Fruit fly (Drosophila melanogaster) whole organism, pupa: Measurements from ENCODE around the gene CG3176.
A peak's percentile ranks its signal among the peaks of the same experiment; 100 is the strongest.

ENCODE experiments used
- CG10348 ChIP-seq: fragments of 200-800 bp; sonication (Bioruptor generic); IDR thresholded peaks from 2 replicates; pipeline ENCODE4 v1.3.6; 2022; ENCODE audit warnings: missing biosample characterization, missing genetic modification characterization
- CG12605 ChIP-seq: fragments of 200-800 bp; sonication (Bioruptor generic); IDR thresholded peaks from 2 replicates; pipeline ENCODE4 v1.3.6; 2022; ENCODE audit warnings: missing biosample characterization, missing genetic modification characterization
- CG13204 ChIP-seq: fragments of 200-800 bp; sonication (Bioruptor generic); optimal IDR thresholded peaks from 2 replicates; lab custom pipeline; 2018; ENCODE audit warnings: missing biosample characterization, mild to moderate bottlenecking, missing genetic modification characterization, moderate library complexity
- CG14655 ChIP-seq: fragments of 200-800 bp; sonication (Bioruptor generic); optimal IDR thresholded peaks from 3 replicates; lab custom pipeline; 2017; ENCODE audit warnings: mild to moderate bottlenecking, missing biosample characterization, missing genetic modification reagents, missing genetic modification characterization
- CG15710 ChIP-seq: fragments of 200-800 bp; sonication (Bioruptor generic); optimal IDR thresholded peaks from 2 replicates; lab custom pipeline; 2018; ENCODE audit warnings: missing biosample characterization, mild to moderate bottlenecking, missing genetic modification characterization, moderate library complexity
- CG17806 ChIP-seq: fragments of 200-800 bp; sonication (Bioruptor generic); optimal IDR thresholded peaks from 2 replicates; lab custom pipeline; 2018; ENCODE audit warnings: missing biosample characterization, mild to moderate bottlenecking, missing genetic modification characterization, moderate library complexity
- CG32121 ChIP-seq: fragments of 200-800 bp; sonication (Bioruptor generic); IDR thresholded peaks from 2 replicates; pipeline ENCODE4 v1.3.6; 2022; ENCODE audit warnings: missing biosample characterization, missing genetic modification characterization
- CG34367 ChIP-seq: fragments of 200-800 bp; sonication (Bioruptor generic); optimal IDR thresholded peaks from 2 replicates; lab custom pipeline; 2018; ENCODE audit warnings: missing biosample characterization, mild to moderate bottlenecking, missing genetic modification characterization
- CG4496 ChIP-seq: fragments of 200-800 bp; sonication (Bioruptor generic); IDR thresholded peaks from 3 replicates; pipeline ENCODE4 v1.3.6; 2022; ENCODE audit warnings: missing biosample characterization, missing genetic modification characterization
- CG8159 ChIP-seq: fragments of 200-800 bp; sonication (Bioruptor generic); optimal IDR thresholded peaks from 3 replicates; lab custom pipeline; 2018; ENCODE audit warnings: missing biosample characterization, mild to moderate bottlenecking, missing genetic modification characterization, moderate library complexity
- CG8301 ChIP-seq: fragments of 200-800 bp; sonication (Bioruptor generic); optimal IDR thresholded peaks from 2 replicates; lab custom pipeline; 2018; ENCODE audit warnings: missing biosample characterization, mild to moderate bottlenecking, missing genetic modification characterization
- CG9948 ChIP-seq: fragments of 200-800 bp; sonication (Bioruptor generic); optimal IDR thresholded peaks from 2 replicates; lab custom pipeline; 2018; ENCODE audit warnings: missing biosample characterization, mild to moderate bottlenecking, missing genetic modification characterization, moderate library complexity
- D1 ChIP-seq: fragments of 200-800 bp; sonication (Bioruptor generic); optimal IDR thresholded peaks from 2 replicates; lab custom pipeline; 2018; ENCODE audit warnings: missing biosample characterization, mild to moderate bottlenecking, missing genetic modification characterization, moderate library complexity
- EcR ChIP-seq: fragments of 200-800 bp; sonication (Bioruptor generic); optimal IDR thresholded peaks from 3 replicates; lab custom pipeline; 2019; ENCODE audit warnings: missing biosample characterization, missing genetic modification characterization, mild to moderate bottlenecking, moderate library complexity, missing genetic modification reagents
- Ets98B ChIP-seq: fragments of 200-800 bp; sonication (Bioruptor generic); IDR thresholded peaks from 2 replicates; pipeline ENCODE4 v1.3.6; 2022; ENCODE audit warnings: missing biosample characterization, missing genetic modification characterization
- Pif1A ChIP-seq: fragments of 200-800 bp; sonication (Bioruptor generic); optimal IDR thresholded peaks from 3 replicates; lab custom pipeline; 2016; ENCODE audit warnings: missing biosample characterization, missing genetic modification characterization
- Pif1B ChIP-seq: fragments of 200-800 bp; sonication (Bioruptor generic); optimal IDR thresholded peaks from 3 replicates; lab custom pipeline; 2016; ENCODE audit warnings: missing biosample characterization, missing genetic modification characterization
- Snoo ChIP-seq: fragments of 200-800 bp; sonication (Bioruptor generic); optimal IDR thresholded peaks from 3 replicates; lab custom pipeline; 2017; ENCODE audit warnings: missing biosample characterization, mild to moderate bottlenecking, missing genetic modification characterization, inconsistent platforms
- fd96Ca ChIP-seq: fragments of 200-800 bp; sonication (Bioruptor generic); IDR thresholded peaks from 3 replicates; pipeline ENCODE4 v1.3.6; 2022; ENCODE audit warnings: missing biosample characterization, missing genetic modification characterization
- gl ChIP-seq: fragments of 200-800 bp; sonication (Bioruptor generic); optimal IDR thresholded peaks from 2 replicates; lab custom pipeline; 2018; ENCODE audit warnings: missing biosample characterization, mild to moderate bottlenecking, missing genetic modification characterization
- rn ChIP-seq: fragments of 200-800 bp; sonication (Bioruptor generic); IDR thresholded peaks from 2 replicates; pipeline ENCODE4 v1.3.6; 2022; ENCODE audit warnings: missing biosample characterization, missing genetic modification characterization

The CG3176 gene

dm6 chrX:493445-494190, 12.0 kb downstream of the CG3176 start, which contains the start of gene CG17896:
TSS of gene CG17896 (minus strand) at chrX:493495.
- TF ChIP-seq rn (GFP tag; lab: Robert Waterston, UW) (peak; percentile 96), Pif1A (peak; percentile 98), CG34367 (tag; lab: Kevin White, UChicago) (peak; percentile 98), CG12605 (peak; percentile 98), CG10348 (GFP tag; lab: Robert Waterston, UW) (peak; percentile 95), Snoo (peak; percentile 94), CG17806 (tag; lab: Kevin White, UChicago) (peak; percentile 97), CG4496 (GFP tag; lab: Robert Waterston, UW) (peak; percentile 99), CG8159 (tag; lab: Kevin White, UChicago) (peak; percentile 96), Ets98B (GFP tag; lab: Robert Waterston, UW) (peak; percentile 99), CG14655 (peak; percentile 99), CG9948 (tag; lab: Kevin White, UChicago) (peak; percentile 97), CG13204 (GFP tag; lab: Kevin White, UChicago) (peak; percentile 86), CG8301 (peak; percentile 99), gl (tag; lab: Kevin White, UChicago) (peak; percentile 97), CG15710 (tag; lab: Kevin White, UChicago) (peak; percentile 98), fd96Ca (GFP tag; lab: Robert Waterston, UW) (peak; percentile 99), D1 (tag; lab: Kevin White, UChicago) (no peak), CG32121 (peak; percentile 97), EcR (peak; percentile 31), Pif1B (GFP tag; lab: Kevin White, UChicago) (peak; percentile 98)

- TF ChIP-seq CG32121 (no peak), CG17806 (tag; lab: Kevin White, UChicago) (no peak), CG10348 (GFP tag; lab: Robert Waterston, UW) (no peak), gl (tag; lab: Kevin White, UChicago) (no peak), fd96Ca (GFP tag; lab: Robert Waterston, UW) (no peak), CG13204 (GFP tag; lab: Kevin White, UChicago) (no peak), CG34367 (tag; lab: Kevin White, UChicago) (no peak), Pif1A (no peak), Snoo (no peak), CG8301 (no peak), CG4496 (GFP tag; lab: Robert Waterston, UW) (no peak), CG12605 (no peak), Ets98B (GFP tag; lab: Robert Waterston, UW) (no peak), CG15710 (tag; lab: Kevin White, UChicago) (no peak), EcR (no peak), rn (GFP tag; lab: Robert Waterston, UW) (no peak), Pif1B (GFP tag; lab: Kevin White, UChicago) (no peak), D1 (tag; lab: Kevin White, UChicago) (no peak), CG8159 (tag; lab: Kevin White, UChicago) (no peak)
Measured at dm6 chrX:494191-494554, 12.5 kb downstream of the CG3176 start.

- TF ChIP-seq CG14655: no peak
- TF ChIP-seq CG32121: no peak
- TF ChIP-seq fd96Ca (GFP tag; lab: Robert Waterston, UW): 0 out of 3 replicates have a peak, but pooled peaks have one; percentile 28
- no peak for TF ChIP-seq Pif1B (GFP tag; lab: Kevin White, UChicago)
- peak; percentile 2 for TF ChIP-seq CG17806 (tag; lab: Kevin White, UChicago)
- TF ChIP-seq CG10348 (GFP tag; lab: Robert Waterston, UW): no peak
- TF ChIP-seq Ets98B (GFP tag; lab: Robert Waterston, UW): peak; percentile 14; the same call in 1 of the 2 replicates
Measured at dm6 chrX:494607-495006, 12.9 kb downstream of the CG3176 start, which contains the start of gene CG17778. TSS of gene CG17778 (plus strand) at chrX:494614.

- no peak for TF ChIP-seq D1 (tag; lab: Kevin White, UChicago)
- TF ChIP-seq EcR: peak; percentile 40
- TF ChIP-seq CG12605: no peak
Measured at dm6 chrX:496326-496725, 14.7 kb downstream of the CG3176 start, which contains the start of gene svr. TSS of gene svr (plus strand) at chrX:496446.

dm6 chrX:497425-497824, 15.8 kb downstream of the CG3176 start:
- TF ChIP-seq CG34367 (tag; lab: Kevin White, UChicago) (no peak), CG15710 (tag; lab: Kevin White, UChicago) (no peak), CG17806 (tag; lab: Kevin White, UChicago) (no peak), gl (tag; lab: Kevin White, UChicago) (no peak), CG32121 (no peak), EcR (no peak), rn (GFP tag; lab: Robert Waterston, UW) (no peak), D1 (tag; lab: Kevin White, UChicago) (no peak), Pif1B (GFP tag; lab: Kevin White, UChicago) (no peak), CG9948 (tag; lab: Kevin White, UChicago) (no peak), CG10348 (GFP tag; lab: Robert Waterston, UW) (no peak), CG13204 (GFP tag; lab: Kevin White, UChicago) (no peak), CG8301 (no peak), CG12605 (no peak), Ets98B (GFP tag; lab: Robert Waterston, UW) (no peak), Snoo (no peak), fd96Ca (GFP tag; lab: Robert Waterston, UW) (no peak)

dm6 chrX:498434-498833, 16.8 kb downstream of the CG3176 start:
- TF ChIP-seq CG9948 (tag; lab: Kevin White, UChicago) (no peak), Ets98B (GFP tag; lab: Robert Waterston, UW) (no peak), CG10348 (GFP tag; lab: Robert Waterston, UW) (no peak), Pif1A (no peak), CG4496 (GFP tag; lab: Robert Waterston, UW) (0 out of 3 replicates have a peak, but pooled peaks have one; percentile 21), fd96Ca (GFP tag; lab: Robert Waterston, UW) (0 out of 3 replicates have a peak, but pooled peaks have one; percentile 18)
- TF ChIP-seq, all 21 proteins: peak for 2
